Fruit fly (Drosophila melanogaster) whole organism, embryonic: Measurements from ENCODE around the gene Sf3b3.

Experiments
- CG10209 ChIP-seq: fragments of 200-800 bp; sonication (Bioruptor generic); optimal IDR thresholded peaks from 3 replicates; lab custom pipeline; 2017; ENCODE audit warnings: missing biosample characterization, mild to moderate bottlenecking, missing genetic modification characterization, missing genetic modification reagents
- CG11085 ChIP-seq: fragments of 200-800 bp; sonication (Bioruptor generic); IDR thresholded peaks from 2 replicates; pipeline ENCODE4 v1.3.6; 2022; ENCODE audit warnings: missing biosample characterization, missing genetic modification characterization
- CG12391 ChIP-seq: fragments of 200-800 bp; sonication (Bioruptor generic); optimal IDR thresholded peaks from 3 replicates; lab custom pipeline; 2018; ENCODE audit warnings: missing biosample characterization, mild to moderate bottlenecking, missing genetic modification characterization, moderate library complexity
- CG14441 ChIP-seq: fragments of 200-800 bp; sonication (Bioruptor generic); IDR thresholded peaks from 2 replicates; pipeline ENCODE4 v1.3.6; 2022; ENCODE audit warnings: missing biosample characterization, missing genetic modification characterization
- CG15479 ChIP-seq: fragments of 200-800 bp; sonication (Bioruptor generic); optimal IDR thresholded peaks from 3 replicates; lab custom pipeline; 2019; ENCODE audit warnings: missing biosample characterization, mild to moderate bottlenecking, missing genetic modification characterization, moderate library complexity
- CG17186 ChIP-seq: fragments of 200-800 bp; sonication (Bioruptor generic); optimal IDR thresholded peaks from 3 replicates; lab custom pipeline; 2017; ENCODE audit warnings: missing biosample characterization, missing genetic modification reagents, missing genetic modification characterization
- CG17912 ChIP-seq: fragments of 200-800 bp; sonication (Bioruptor generic); optimal IDR thresholded peaks from 2 replicates; lab custom pipeline; 2018; ENCODE audit warnings: missing biosample characterization, mild to moderate bottlenecking, missing genetic modification characterization
- CG18262 ChIP-seq: fragments of 200-800 bp; optimal IDR thresholded peaks from 3 replicates; lab custom pipeline; 2019; ENCODE audit warnings: missing biosample characterization, mild to moderate bottlenecking, missing genetic modification characterization, moderate library complexity
- CG18476 ChIP-seq: fragments of 200-800 bp; sonication (Bioruptor generic); optimal IDR thresholded peaks from 2 replicates; lab custom pipeline; 2016; ENCODE audit warnings: missing biosample characterization, mild to moderate bottlenecking, missing genetic modification characterization
- CG18619 ChIP-seq: fragments of 200-800 bp; sonication (Bioruptor generic); optimal IDR thresholded peaks from 3 replicates; lab custom pipeline; 2017; ENCODE audit warnings: missing biosample characterization, mild to moderate bottlenecking, missing genetic modification characterization
- CG2889 ChIP-seq: fragments of 200-800 bp; sonication (Bioruptor generic); IDR thresholded peaks from 3 replicates; pipeline ENCODE4 v1.3.6; 2022; ENCODE audit warnings: missing biosample characterization, missing genetic modification characterization
- CG34376 ChIP-seq: fragments of 200-800 bp; sonication (Bioruptor generic); optimal IDR thresholded peaks from 2 replicates; lab custom pipeline; 2018; ENCODE audit warnings: missing biosample characterization, mild to moderate bottlenecking, missing genetic modification characterization
- CG4282 ChIP-seq: fragments of 200-800 bp; sonication (Bioruptor generic); optimal IDR thresholded peaks from 2 replicates; lab custom pipeline; 2016; ENCODE audit warnings: missing biosample characterization, missing genetic modification characterization
- CG4617 ChIP-seq: fragments of 200-800 bp; sonication (Bioruptor generic); optimal IDR thresholded peaks from 3 replicates; lab custom pipeline; 2016; ENCODE audit warnings: missing biosample characterization, missing genetic modification characterization, borderline replicate concordance
- CG4820 ChIP-seq: fragments of 200-800 bp; sonication (Bioruptor generic); optimal IDR thresholded peaks from 3 replicates; lab custom pipeline; 2016; ENCODE audit warnings: missing biosample characterization, missing genetic modification characterization
- CG5245 ChIP-seq: fragments of 200-800 bp; sonication (Bioruptor generic); optimal IDR thresholded peaks from 3 replicates; lab custom pipeline; 2016; ENCODE audit warnings: missing biosample characterization, missing genetic modification characterization
- CG6654 ChIP-seq: fragments of 200-800 bp; sonication (Bioruptor generic); optimal IDR thresholded peaks from 2 replicates; lab custom pipeline; 2017; ENCODE audit warnings: missing biosample characterization, mild to moderate bottlenecking, missing genetic modification characterization
- CG7987 ChIP-seq: fragments of 200-800 bp; sonication (Bioruptor generic); optimal IDR thresholded peaks from 2 replicates; lab custom pipeline; 2018; ENCODE audit warnings: missing biosample characterization, mild to moderate bottlenecking, missing genetic modification characterization, moderate library complexity
- Dll ChIP-seq: fragments of 200-800 bp; sonication (Bioruptor generic); IDR thresholded peaks from 4 replicates; pipeline ENCODE4 v1.3.6; 2022; ENCODE audit warnings: missing biosample characterization, missing genetic modification characterization; ENCODE audit not compliant: partially characterized antibody
- Gsc ChIP-seq: fragments of 200-800 bp; sonication (Bioruptor generic); IDR thresholded peaks from 2 replicates; pipeline ENCODE4 v1.3.6; 2022; ENCODE audit warnings: missing biosample characterization, missing genetic modification characterization
- Lhr ChIP-seq: fragments of 200-800 bp; sonication (Bioruptor generic); optimal IDR thresholded peaks from 3 replicates; lab custom pipeline; 2017; ENCODE audit warnings: mild to moderate bottlenecking, missing biosample characterization, missing genetic modification reagents, missing genetic modification characterization
- Mes4 ChIP-seq: fragments of 200-800 bp; sonication (Bioruptor generic); optimal IDR thresholded peaks from 2 replicates; lab custom pipeline; 2016; ENCODE audit warnings: missing biosample characterization, missing genetic modification characterization
- NfI ChIP-seq: fragments of 200-800 bp; sonication (Bioruptor generic); optimal IDR thresholded peaks from 3 replicates; lab custom pipeline; 2018; ENCODE audit warnings: missing biosample characterization, mild to moderate bottlenecking, missing genetic modification characterization, moderate library complexity
- Rfx ChIP-seq: fragments of 200-800 bp; sonication (Bioruptor generic); IDR thresholded peaks from 2 replicates; pipeline ENCODE4 v1.3.6; 2022; ENCODE audit warnings: missing biosample characterization, missing genetic modification characterization
- Sin3A ChIP-seq: fragments of >200 bp; optimal IDR thresholded peaks from 2 replicates; lab custom pipeline; 2018
- Trl ChIP-seq, 3 experiments: fragments of >200 bp in 2 of 3; fragments of 200-800 bp in 1 of 3; sonication (Bioruptor generic) in 1 of 3; optimal IDR thresholded peaks; 2 replicates in 1 of 3; 3 replicates in 2 of 3; lab custom pipeline; 2016 to 2017; ENCODE audit warnings: missing biosample characterization in 1 of 3, missing genetic modification characterization in 1 of 3
- ab ChIP-seq: fragments of 200-800 bp; sonication (Bioruptor generic); optimal IDR thresholded peaks from 2 replicates; lab custom pipeline; 2016; ENCODE audit warnings: missing biosample characterization, missing genetic modification characterization
- ato ChIP-seq: fragments of 200-800 bp; sonication (Bioruptor generic); IDR thresholded peaks from 2 replicates; pipeline ENCODE4 v1.3.6; 2022; ENCODE audit warnings: missing biosample characterization, missing genetic modification characterization; ENCODE audit not compliant: partially characterized antibody
- bigmax ChIP-seq: fragments of 200-800 bp; sonication (Bioruptor generic); optimal IDR thresholded peaks from 2 replicates; lab custom pipeline; 2018; ENCODE audit warnings: missing biosample characterization, mild to moderate bottlenecking, missing genetic modification characterization
- cato ChIP-seq: fragments of 200-800 bp; sonication (Bioruptor generic); optimal IDR thresholded peaks from 2 replicates; lab custom pipeline; 2016; ENCODE audit warnings: missing biosample characterization, missing genetic modification characterization, borderline replicate concordance
- dpn ChIP-seq, 2 experiments: fragments of 200-800 bp; sonication (Bioruptor generic); optimal IDR thresholded peaks; 3 replicates each; lab custom pipeline; 2016; ENCODE audit warnings: missing biosample characterization in 2 of 2, missing genetic modification characterization in 2 of 2
- ewg ChIP-seq: fragments of 200-800 bp; sonication (Bioruptor generic); optimal IDR thresholded peaks from 3 replicates; lab custom pipeline; 2017; ENCODE audit warnings: mild to moderate bottlenecking, missing biosample characterization, missing genetic modification reagents, missing genetic modification characterization
- grn ChIP-seq: fragments of 200-800 bp; sonication (Bioruptor generic); optimal IDR thresholded peaks from 3 replicates; lab custom pipeline; 2017; ENCODE audit warnings: missing biosample characterization, missing genetic modification characterization
- ham ChIP-seq: fragments of 200-800 bp; sonication (Bioruptor generic); IDR thresholded peaks from 2 replicates; pipeline ENCODE4 v1.3.6; 2022; ENCODE audit warnings: missing biosample characterization, missing genetic modification characterization
- jumu ChIP-seq: fragments of 200-800 bp; sonication (Bioruptor generic); optimal IDR thresholded peaks from 3 replicates; lab custom pipeline; 2016; ENCODE audit warnings: missing biosample characterization, missing genetic modification characterization
- mirr ChIP-seq: fragments of 200-800 bp; sonication (Bioruptor generic); optimal IDR thresholded peaks from 3 replicates; lab custom pipeline; 2018; ENCODE audit warnings: missing biosample characterization, mild to moderate bottlenecking, missing genetic modification characterization
- nerfin-2 ChIP-seq: fragments of 200-800 bp; sonication (Bioruptor generic); IDR thresholded peaks from 2 replicates; pipeline ENCODE4 v1.3.6; 2022; ENCODE audit warnings: missing biosample characterization, missing genetic modification characterization; ENCODE audit not compliant: partially characterized antibody
- p53 ChIP-seq: fragments of 200-800 bp; sonication (Bioruptor generic); optimal IDR thresholded peaks from 2 replicates; lab custom pipeline; 2016; ENCODE audit warnings: missing biosample characterization, missing genetic modification characterization
- peb ChIP-seq: fragments of 200-800 bp; sonication (Bioruptor generic); IDR thresholded peaks from 2 replicates; pipeline ENCODE4 v1.3.6; 2022; ENCODE audit warnings: missing biosample characterization, missing genetic modification characterization
- psq ChIP-seq: fragments of 200-800 bp; sonication (Bioruptor generic); optimal IDR thresholded peaks from 2 replicates; lab custom pipeline; 2017; ENCODE audit warnings: missing biosample characterization, missing genetic modification characterization
- salm ChIP-seq: fragments of 200-800 bp; sonication (Bioruptor generic); optimal IDR thresholded peaks from 2 replicates; lab custom pipeline; 2018; ENCODE audit warnings: missing biosample characterization, mild to moderate bottlenecking, missing genetic modification characterization
- schlank ChIP-seq: fragments of 200-800 bp; sonication (Bioruptor generic); optimal IDR thresholded peaks from 2 replicates; lab custom pipeline; 2018; ENCODE audit warnings: missing biosample characterization, mild to moderate bottlenecking, missing genetic modification characterization
- sima ChIP-seq: fragments of 200-800 bp; sonication (Bioruptor generic); optimal IDR thresholded peaks from 2 replicates; lab custom pipeline; 2016; ENCODE audit warnings: missing biosample characterization, missing genetic modification characterization
- sna ChIP-seq: fragments of 200-800 bp; sonication (Bioruptor generic); IDR thresholded peaks from 2 replicates; pipeline ENCODE4 v1.3.6; 2022; ENCODE audit warnings: missing biosample characterization, missing genetic modification characterization; ENCODE audit not compliant: partially characterized antibody
- stc ChIP-seq: fragments of 200-800 bp; sonication (Bioruptor generic); IDR thresholded peaks from 2 replicates; pipeline ENCODE4 v1.3.6; 2022; ENCODE audit warnings: missing biosample characterization, missing genetic modification characterization
- tup ChIP-seq: fragments of 200-800 bp; sonication (Bioruptor generic); optimal IDR thresholded peaks from 2 replicates; lab custom pipeline; 2016; ENCODE audit warnings: missing biosample characterization, mild to moderate bottlenecking, missing genetic modification characterization, moderate library complexity
- vnd ChIP-seq: fragments of 200-800 bp; sonication (Bioruptor generic); IDR thresholded peaks from 3 replicates; pipeline ENCODE4 v1.3.6; 2022; ENCODE audit warnings: missing biosample characterization, missing genetic modification characterization; ENCODE audit not compliant: partially characterized antibody
- zen2 ChIP-seq: fragments of 200-800 bp; sonication (Bioruptor generic); IDR thresholded peaks from 3 replicates; pipeline ENCODE4 v1.3.6; 2022; ENCODE audit warnings: missing biosample characterization, missing genetic modification characterization; ENCODE audit not compliant: partially characterized antibody

The Sf3b3 gene

dm6 chr3L:815234-816200, 17.7 kb downstream of the Sf3b3 start (continued):
- TF ChIP-seq Mes4 (GFP tag; lab: Kevin White, UChicago) (no peak), ham (GFP tag; lab: Robert Waterston, UW) (no peak), zen2 (no peak), NfI (GFP tag; lab: Kevin White, UChicago) (peak; percentile 40), vnd (GFP tag; lab: Robert Waterston, UW) (no peak), CG34376 (no peak), ato (GFP tag; lab: Robert Waterston, UW) (no peak), Lhr (GFP tag; lab: Kevin White, UChicago) (no peak), CG6654 (no peak), CG7987 (GFP tag; lab: Kevin White, UChicago) (no peak), Rfx (peak; percentile 47), bigmax (GFP tag; lab: Kevin White, UChicago) (no peak), CG4820 (GFP tag; lab: Kevin White, UChicago) (no peak), CG18619 (GFP tag; lab: Kevin White, UChicago) (no peak), psq (GFP tag; lab: Kevin White, UChicago) (no peak), ab (GFP tag; lab: Kevin White, UChicago) (no peak), Dll (GFP tag; lab: Robert Waterston, UW) (no peak), dpn (GFP tag; optimal IDR thresholded peaks at IDR 0.05; lab: Kevin White, UChicago) (no peak), Sin3A (lab: Kevin White, UChicago) (no peak), salm (tag; lab: Kevin White, UChicago) (no peak), CG4282 (GFP tag; lab: Kevin White, UChicago) (no peak), CG11085 (no peak), CG18262 (tag; lab: Kevin White, UChicago) (peak; percentile 44), CG10209 (GFP tag; lab: Kevin White, UChicago) (no peak), peb (no peak), CG17912 (GFP tag; lab: Kevin White, UChicago) (no peak), CG12391 (tag; lab: Kevin White, UChicago) (peak; percentile 37), sna (no peak), stc (no peak), CG17186 (GFP tag; lab: Kevin White, UChicago) (no peak), grn (GFP tag; lab: Kevin White, UChicago) (no peak), CG18476 (GFP tag; lab: Kevin White, UChicago) (no peak), ewg (GFP tag; lab: Kevin White, UChicago) (peak; percentile 22), CG15479 (GFP tag; lab: Kevin White, UChicago) (no peak), Trl (optimal IDR thresholded peaks at IDR 0.05; lab: Kevin White, UChicago) (no peak), Trl (GFP tag; optimal IDR thresholded peaks at IDR 0.05; lab: Kevin White, UChicago) (no peak), CG2889 (GFP tag; lab: Robert Waterston, UW) (no peak), CG4617 (no peak), p53 (GFP tag; lab: Kevin White, UChicago) (no peak), sima (GFP tag; lab: Kevin White, UChicago) (no peak), mirr (GFP tag; lab: Kevin White, UChicago) (no peak), Gsc (GFP tag; lab: Robert Waterston, UW) (0 out of 2 replicates have a peak, but pooled peaks have one; percentile 29), jumu (GFP tag; lab: Kevin White, UChicago) (no peak), cato (GFP tag; lab: Kevin White, UChicago) (no peak), CG5245 (no peak), CG14441 (GFP tag; lab: Robert Waterston, UW) (peak; percentile 35; the same call in 1 of the 2 replicates), schlank (no peak), nerfin-2 (GFP tag; lab: Robert Waterston, UW) (no peak), tup (GFP tag; lab: Kevin White, UChicago) (no peak)
